Fruit fly (Drosophila melanogaster): ENCODE measurements around the gene CG32320.
A peak's percentile ranks its signal among the peaks of the same experiment; 100 is the strongest.

DNA sequence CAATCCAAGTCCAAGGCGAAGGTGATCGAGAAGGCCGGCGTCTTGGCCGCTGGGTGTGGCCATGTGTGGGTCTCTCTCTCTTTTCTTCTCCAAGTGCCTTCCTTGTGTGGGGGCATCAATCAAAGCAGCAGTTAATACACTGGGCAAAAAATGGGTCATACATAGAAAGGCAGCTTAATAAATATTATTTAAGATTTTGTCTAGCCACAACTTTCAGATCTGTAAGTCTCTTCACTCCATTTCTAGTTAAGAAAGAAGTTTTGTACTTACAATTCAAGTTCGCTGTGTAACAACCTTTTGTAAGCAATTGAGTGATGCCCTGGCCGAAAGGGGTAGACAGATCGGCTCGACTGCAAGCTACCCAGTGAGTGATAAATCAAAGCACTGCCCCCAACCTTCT, 9.7 kb downstream of the CG32320 start:
- TF ChIP-seq Blimp-1 (GFP tag; optimal IDR thresholded peaks at IDR 0.05) (no peak), esn (GFP tag; optimal IDR thresholded peaks at IDR 0.05) (no peak), CG34406 (GFP tag; optimal IDR thresholded peaks at IDR 0.05) (no peak), CG7368 (GFP tag; optimal IDR thresholded peaks at IDR 0.05) (peak; percentile 14), Eip78C (GFP tag) (peak; percentile 84), CG9139 (GFP tag; optimal IDR thresholded peaks at IDR 0.05) (no peak), Sox102F (GFP tag; optimal IDR thresholded peaks at IDR 0.05) (no peak), spab (GFP tag; optimal IDR thresholded peaks at IDR 0.05) (no peak)

Data from whole organism, prepupa.